Fruit fly (Drosophila melanogaster) whole organism, embryonic: Measurements from ENCODE around the gene CAH7.
A peak's percentile ranks its signal among the peaks of the same experiment; 100 is the strongest.

Experiments used
- Atf3 ChIP-seq: fragments of 200-800 bp; sonication (Bioruptor generic); optimal IDR thresholded peaks from 3 replicates; lab custom pipeline; 2016; ENCODE audit warnings: missing biosample characterization, missing genetic modification characterization
- Blimp-1 ChIP-seq: fragments of 200-800 bp; sonication (Bioruptor generic); optimal IDR thresholded peaks from 3 replicates; lab custom pipeline; 2018; ENCODE audit warnings: missing biosample characterization, missing genetic modification characterization, mild to moderate bottlenecking, moderate library complexity, missing genetic modification reagents
- CG10274 ChIP-seq: fragments of 200-800 bp; sonication (Bioruptor generic); optimal IDR thresholded peaks from 3 replicates; lab custom pipeline; 2017; ENCODE audit warnings: missing biosample characterization, mild to moderate bottlenecking, missing genetic modification characterization
- CG10543 ChIP-seq: fragments of 200-800 bp; sonication (Bioruptor generic); optimal IDR thresholded peaks from 3 replicates; lab custom pipeline; 2017; ENCODE audit warnings: missing biosample characterization, mild to moderate bottlenecking, missing genetic modification characterization, moderate library complexity
- CG12104 ChIP-seq: fragments of 200-800 bp; sonication (Bioruptor generic); optimal IDR thresholded peaks from 3 replicates; lab custom pipeline; 2016; ENCODE audit warnings: missing biosample characterization, missing genetic modification characterization
- CG1233 ChIP-seq: fragments of 200-800 bp; sonication (Bioruptor generic); optimal IDR thresholded peaks from 4 replicates; lab custom pipeline; 2018; ENCODE audit warnings: missing biosample characterization, mild to moderate bottlenecking, missing genetic modification characterization
- CG14860 ChIP-seq: fragments of 200-800 bp; sonication (Bioruptor generic); IDR thresholded peaks from 3 replicates; pipeline ENCODE4 v1.3.6; 2022; ENCODE audit warnings: missing biosample characterization, missing genetic modification characterization; ENCODE audit not compliant: partially characterized antibody
- CG16863 ChIP-seq: fragments of 200-800 bp; sonication (Bioruptor generic); optimal IDR thresholded peaks from 3 replicates; lab custom pipeline; 2016; ENCODE audit warnings: missing biosample characterization, missing genetic modification characterization
- CG2129 ChIP-seq: fragments of 200-800 bp; sonication (Bioruptor generic); IDR thresholded peaks from 2 replicates; pipeline ENCODE4 v1.3.6; 2022; ENCODE audit warnings: missing biosample characterization, missing genetic modification characterization; ENCODE audit not compliant: partially characterized antibody
- CG4854 ChIP-seq: fragments of 200-800 bp; sonication (Bioruptor generic); optimal IDR thresholded peaks from 2 replicates; lab custom pipeline; 2016; ENCODE audit warnings: missing biosample characterization, missing genetic modification characterization, inconsistent platforms
- CG6765 ChIP-seq: fragments of 200-800 bp; sonication (Bioruptor generic); optimal IDR thresholded peaks from 3 replicates; lab custom pipeline; 2017; ENCODE audit warnings: missing biosample characterization, mild to moderate bottlenecking, missing genetic modification characterization
- CG8359 ChIP-seq: fragments of 200-800 bp; sonication (Bioruptor generic); optimal IDR thresholded peaks from 2 replicates; lab custom pipeline; 2017; ENCODE audit warnings: missing biosample characterization, mild to moderate bottlenecking, missing genetic modification characterization, borderline replicate concordance
- CG9215 ChIP-seq: fragments of 200-800 bp; sonication (Bioruptor generic); IDR thresholded peaks from 2 replicates; pipeline ENCODE4 v1.3.6; 2022; ENCODE audit warnings: missing biosample characterization, missing genetic modification characterization
- ERR ChIP-seq: fragments of 200-800 bp; sonication (Bioruptor generic); optimal IDR thresholded peaks from 2 replicates; lab custom pipeline; 2016; ENCODE audit warnings: missing biosample characterization, missing genetic modification characterization
- HLH54F ChIP-seq: fragments of 200-800 bp; sonication (Bioruptor generic); optimal IDR thresholded peaks from 3 replicates; lab custom pipeline; 2016; ENCODE audit warnings: missing biosample characterization, missing genetic modification characterization
- HLHmδ ChIP-seq: fragments of 200-800 bp; sonication (Bioruptor generic); optimal IDR thresholded peaks from 2 replicates; lab custom pipeline; 2018; ENCODE audit warnings: missing biosample characterization, mild to moderate bottlenecking, missing genetic modification characterization, moderate library complexity
- Hmx ChIP-seq: fragments of 200-800 bp; sonication (Bioruptor generic); optimal IDR thresholded peaks from 2 replicates; lab custom pipeline; 2016; ENCODE audit warnings: missing biosample characterization, missing genetic modification characterization
- Max ChIP-seq: fragments of 200-800 bp; sonication (Bioruptor generic); optimal IDR thresholded peaks from 2 replicates; lab custom pipeline; 2016; ENCODE audit warnings: missing biosample characterization, mild to moderate bottlenecking, missing genetic modification characterization
- Pdp1 ChIP-seq, 2 experiments: fragments of 200-800 bp; sonication (Bioruptor generic); optimal IDR thresholded peaks; 3 replicates each; lab custom pipeline; 2016; ENCODE audit warnings: missing biosample characterization in 2 of 2, missing genetic modification characterization in 2 of 2, mild to moderate bottlenecking in 1 of 2, moderate library complexity in 1 of 2
- Ptx1 ChIP-seq: fragments of 200-800 bp; sonication (Bioruptor generic); IDR thresholded peaks from 2 replicates; pipeline ENCODE4 v1.3.6; 2022; ENCODE audit warnings: missing biosample characterization, missing genetic modification characterization
- TFAM ChIP-seq: fragments of 200-800 bp; sonication (Bioruptor generic); optimal IDR thresholded peaks from 2 replicates; lab custom pipeline; 2017; ENCODE audit warnings: missing biosample characterization, missing genetic modification characterization, inconsistent platforms
- ac ChIP-seq: fragments of 200-800 bp; sonication (Bioruptor generic); optimal IDR thresholded peaks from 3 replicates; lab custom pipeline; 2017; ENCODE audit warnings: missing biosample characterization, mild to moderate bottlenecking, missing genetic modification characterization
- aop ChIP-seq: fragments of 200-800 bp; sonication (Bioruptor generic); IDR thresholded peaks from 2 replicates; pipeline ENCODE4 v1.3.6; 2022; ENCODE audit warnings: missing biosample characterization, missing genetic modification characterization
- ara ChIP-seq: fragments of 200-800 bp; sonication (Bioruptor generic); IDR thresholded peaks from 2 replicates; pipeline ENCODE4 v1.3.6; 2022; ENCODE audit warnings: missing biosample characterization, missing genetic modification characterization
- bigmax ChIP-seq: fragments of 200-800 bp; sonication (Bioruptor generic); optimal IDR thresholded peaks from 2 replicates; lab custom pipeline; 2018; ENCODE audit warnings: missing biosample characterization, mild to moderate bottlenecking, missing genetic modification characterization
- danr ChIP-seq: fragments of 200-800 bp; sonication (Bioruptor generic); IDR thresholded peaks from 2 replicates; pipeline ENCODE4 v1.3.6; 2022; ENCODE audit warnings: missing biosample characterization, missing genetic modification characterization
- dm ChIP-seq: fragments of 200-800 bp; sonication (Bioruptor generic); optimal IDR thresholded peaks from 3 replicates; lab custom pipeline; 2016; ENCODE audit warnings: missing biosample characterization, missing genetic modification characterization
- dmrt99B ChIP-seq: fragments of 200-800 bp; sonication (Bioruptor generic); optimal IDR thresholded peaks from 2 replicates; lab custom pipeline; 2018; ENCODE audit warnings: missing biosample characterization, mild to moderate bottlenecking, missing genetic modification characterization, moderate library complexity
- dpn ChIP-seq, 2 experiments: fragments of 200-800 bp; sonication (Bioruptor generic); optimal IDR thresholded peaks; 3 replicates each; lab custom pipeline; 2016; ENCODE audit warnings: missing biosample characterization in 2 of 2, missing genetic modification characterization in 2 of 2
- ems ChIP-seq: fragments of 200-800 bp; sonication (Bioruptor generic); optimal IDR thresholded peaks from 3 replicates; lab custom pipeline; 2016; ENCODE audit warnings: missing biosample characterization, missing genetic modification characterization
- fd102C ChIP-seq: fragments of 200-800 bp; sonication (Bioruptor generic); optimal IDR thresholded peaks from 2 replicates; lab custom pipeline; 2018; ENCODE audit warnings: missing biosample characterization, mild to moderate bottlenecking, missing genetic modification characterization, moderate library complexity
- gfzf ChIP-seq: fragments of 200-800 bp; sonication (Bioruptor generic); optimal IDR thresholded peaks from 2 replicates; lab custom pipeline; 2016; ENCODE audit warnings: missing biosample characterization, mild to moderate bottlenecking, missing genetic modification characterization, moderate library complexity
- grn ChIP-seq: fragments of 200-800 bp; sonication (Bioruptor generic); optimal IDR thresholded peaks from 3 replicates; lab custom pipeline; 2017; ENCODE audit warnings: missing biosample characterization, missing genetic modification characterization
- gsb ChIP-seq: fragments of 200-800 bp; sonication (Bioruptor generic); IDR thresholded peaks from 2 replicates; pipeline ENCODE4 v1.3.6; 2022; ENCODE audit warnings: missing biosample characterization, missing genetic modification characterization
- h ChIP-seq: fragments of >200 bp; optimal IDR thresholded peaks from 2 replicates; lab custom pipeline; 2017
- hbn ChIP-seq: fragments of 200-800 bp; sonication (Bioruptor generic); IDR thresholded peaks from 2 replicates; pipeline ENCODE4 v1.3.6; 2022; ENCODE audit warnings: missing biosample characterization, missing genetic modification characterization; ENCODE audit not compliant: partially characterized antibody
- hkb ChIP-seq, 2 experiments: fragments of 200-800 bp in 1 of 2; fragments of >200 bp in 1 of 2; sonication (Bioruptor generic) in 1 of 2; IDR thresholded peaks in 1 of 2; optimal IDR thresholded peaks in 1 of 2; 2 replicates each; pipeline versions ENCODE4 v1.3.6 to Lab custom; 2017 to 2022; ENCODE audit warnings: missing biosample characterization in 1 of 2, missing genetic modification characterization in 1 of 2
- ind ChIP-seq: fragments of 200-800 bp; sonication (Bioruptor generic); optimal IDR thresholded peaks from 3 replicates; lab custom pipeline; 2016; ENCODE audit warnings: missing biosample characterization, missing genetic modification characterization
- insv ChIP-seq, 2 experiments: fragments of 200-800 bp; sonication (Bioruptor generic); optimal IDR thresholded peaks; 3 replicates each; lab custom pipeline; 2016 to 2018; ENCODE audit warnings: missing biosample characterization in 2 of 2, missing genetic modification characterization in 2 of 2
- jigr1 ChIP-seq: fragments of 200-800 bp; sonication (Bioruptor generic); IDR thresholded peaks from 3 replicates; pipeline ENCODE4 v1.3.6; 2022; ENCODE audit warnings: missing biosample characterization, missing genetic modification characterization
- lab ChIP-seq: fragments of 200-800 bp; sonication (Bioruptor generic); optimal IDR thresholded peaks from 3 replicates; lab custom pipeline; 2017; ENCODE audit warnings: missing biosample characterization, missing genetic modification characterization, mild to moderate bottlenecking, moderate library complexity, missing genetic modification reagents
- luna ChIP-seq: fragments of 200-800 bp; sonication (Bioruptor generic); optimal IDR thresholded peaks from 2 replicates; lab custom pipeline; 2016; ENCODE audit warnings: missing biosample characterization, missing genetic modification characterization
- nmo ChIP-seq: fragments of 200-800 bp; sonication (Bioruptor generic); optimal IDR thresholded peaks from 2 replicates; lab custom pipeline; 2018; ENCODE audit warnings: missing biosample characterization, mild to moderate bottlenecking, missing genetic modification characterization, moderate library complexity
- peb ChIP-seq: fragments of 200-800 bp; sonication (Bioruptor generic); IDR thresholded peaks from 2 replicates; pipeline ENCODE4 v1.3.6; 2022; ENCODE audit warnings: missing biosample characterization, missing genetic modification characterization
- repo ChIP-seq: fragments of 200-800 bp; sonication (Bioruptor generic); optimal IDR thresholded peaks from 2 replicates; lab custom pipeline; 2016; ENCODE audit warnings: missing biosample characterization, missing genetic modification characterization
- ro ChIP-seq: fragments of 200-800 bp; sonication (Bioruptor generic); IDR thresholded peaks from 2 replicates; pipeline ENCODE4 v1.3.6; 2022; ENCODE audit warnings: missing biosample characterization, missing genetic modification characterization
- ssp ChIP-seq: fragments of 200-800 bp; sonication (Bioruptor generic); IDR thresholded peaks from 2 replicates; pipeline ENCODE4 v1.3.6; 2022; ENCODE audit warnings: missing biosample characterization, missing genetic modification characterization
- tna ChIP-seq: fragments of 200-800 bp; sonication (Bioruptor generic); IDR thresholded peaks from 2 replicates; pipeline ENCODE4 v1.3.6; 2022; ENCODE audit warnings: missing biosample characterization, missing genetic modification characterization; ENCODE audit not compliant: partially characterized antibody
- tup ChIP-seq: fragments of 200-800 bp; sonication (Bioruptor generic); optimal IDR thresholded peaks from 2 replicates; lab custom pipeline; 2016; ENCODE audit warnings: missing biosample characterization, mild to moderate bottlenecking, missing genetic modification characterization, moderate library complexity

The CAH7 gene

DNA sequence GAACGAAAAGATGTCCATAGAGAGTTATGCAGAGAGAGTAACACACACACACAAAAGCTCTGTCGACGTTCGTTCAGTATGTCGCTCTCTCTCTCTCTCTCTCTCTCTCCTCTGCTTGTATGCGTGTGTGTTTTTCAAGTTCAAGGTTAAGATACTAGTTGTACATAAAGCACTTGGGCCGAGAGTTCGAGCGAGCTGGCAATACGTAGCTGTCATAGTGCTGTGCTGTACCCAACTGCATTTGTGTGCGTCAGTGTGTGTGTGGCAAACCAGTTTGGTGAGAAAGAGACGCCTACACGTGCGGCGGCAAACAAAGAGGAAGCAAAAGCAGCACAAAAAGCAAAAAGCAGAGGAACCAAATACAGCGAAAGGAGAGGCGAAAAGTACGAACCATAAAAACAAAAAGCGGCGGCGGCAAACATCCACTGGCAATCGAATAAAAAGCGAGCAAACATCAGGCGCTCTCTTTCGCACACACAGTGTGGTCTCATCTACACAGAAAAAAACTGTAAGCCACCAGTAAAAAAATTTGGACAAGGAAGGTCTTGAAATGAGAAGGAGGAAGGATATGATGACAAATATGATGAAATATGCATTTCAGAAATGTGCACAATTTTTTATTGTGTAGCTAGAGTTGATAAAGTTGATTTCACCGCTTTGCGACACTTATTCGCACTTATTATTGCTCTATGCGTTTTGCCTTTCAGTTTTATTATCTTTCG, 24.7 kb upstream of the CAH7 start (continued):
- TF ChIP-seq jigr1 (GFP tag; lab: Robert Waterston, UW) = no peak
- peak; percentile 59 for TF ChIP-seq gsb (GFP tag; lab: Robert Waterston, UW)
- no peak for TF ChIP-seq CG10274 (GFP tag; lab: Kevin White, UChicago)
- TF ChIP-seq lab (GFP tag; lab: Kevin White, UChicago) = peak; percentile 79
- TF ChIP-seq nmo (GFP tag; lab: Kevin White, UChicago) = peak; percentile 35
- no peak for TF ChIP-seq fd102C (GFP tag; lab: Kevin White, UChicago)
- TF ChIP-seq ind (GFP tag; lab: Kevin White, UChicago) = peak; percentile 83
- TF ChIP-seq grn (GFP tag; lab: Kevin White, UChicago) = no peak
- peak; percentile 45 for TF ChIP-seq CG4854 (GFP tag; lab: Kevin White, UChicago)
- TF ChIP-seq peb (GFP tag; lab: Robert Waterston, UW) = 0 out of 2 replicates have a peak, but pooled peaks have one; percentile 11
- no peak for TF ChIP-seq ac (GFP tag; lab: Kevin White, UChicago)
- peak; percentile 65 for TF ChIP-seq HLH54F (GFP tag; lab: Kevin White, UChicago)
- TF ChIP-seq HLHmδ = no peak
- no peak for TF ChIP-seq CG2129 (GFP tag; lab: Robert Waterston, UW)
- TF ChIP-seq Pdp1 (GFP tag; optimal IDR thresholded peaks at IDR 0.05; lab: Kevin White, UChicago) = peak; percentile 62 to 79
- peak; percentile 29 for TF ChIP-seq CG1233
- TF ChIP-seq CG16863 (GFP tag; lab: Kevin White, UChicago) = peak; percentile 55
- TF ChIP-seq Max = peak; percentile 50
- TF ChIP-seq repo (GFP tag; lab: Kevin White, UChicago) = peak; percentile 49
- TF ChIP-seq ems (GFP tag; lab: Kevin White, UChicago) = peak; percentile 44
- peak; percentile 11 for TF ChIP-seq Blimp-1 (GFP tag; lab: Kevin White, UChicago)
- no peak for TF ChIP-seq CG10543 (GFP tag; lab: Kevin White, UChicago)
- TF ChIP-seq aop (GFP tag; lab: Robert Waterston, UW) = 0 out of 2 replicates have a peak, but pooled peaks have one; percentile 18
- 0 out of 2 replicates have a peak, but pooled peaks have one; percentile 9 for TF ChIP-seq danr (GFP tag; lab: Robert Waterston, UW)
- TF ChIP-seq ro (GFP tag; lab: Robert Waterston, UW) = no peak
- TF ChIP-seq insv (GFP tag; optimal IDR thresholded peaks at IDR 0.05; lab: Kevin White, UChicago) = no peak
- peak; percentile 40; the same call in 1 of the 2 replicates for TF ChIP-seq ara (GFP tag; lab: Robert Waterston, UW)
- no peak for TF ChIP-seq CG12104 (GFP tag; lab: Kevin White, UChicago)
- no peak for TF ChIP-seq CG6765 (GFP tag; lab: Kevin White, UChicago)
- TF ChIP-seq Ptx1 (GFP tag; lab: Robert Waterston, UW) = peak; percentile 75
- TF ChIP-seq tup = no peak
- TF ChIP-seq Atf3 = peak; percentile 6
- TF ChIP-seq dm = peak; percentile 32
- no peak for TF ChIP-seq TFAM (GFP tag; lab: Kevin White, UChicago)
- TF ChIP-seq h (lab: Kevin White, UChicago) = no peak
- no peak for TF ChIP-seq CG14860 (GFP tag; lab: Robert Waterston, UW)
- no peak for TF ChIP-seq hkb (optimal IDR thresholded peaks at IDR 0.05; lab: Kevin White, UChicago)
- TF ChIP-seq hkb (GFP tag; IDR thresholded peaks at IDR 0.05; lab: Robert Waterston, UW) = peak; percentile 58
- no peak for TF ChIP-seq gfzf
- TF ChIP-seq tna (GFP tag; lab: Robert Waterston, UW) = no peak
- no peak for TF ChIP-seq bigmax (GFP tag; lab: Kevin White, UChicago)
- no peak for TF ChIP-seq CG8359 (GFP tag; lab: Kevin White, UChicago)
- peak; percentile 68 for TF ChIP-seq dmrt99B (tag; lab: Kevin White, UChicago)
- TF ChIP-seq ssp (GFP tag; lab: Robert Waterston, UW) = peak; percentile 40; the same call in 1 of the 2 replicates
- TF ChIP-seq hbn (GFP tag; lab: Robert Waterston, UW) = no peak
- peak; percentile 35 for TF ChIP-seq luna (GFP tag; lab: Kevin White, UChicago)
- TF ChIP-seq Hmx = no peak
- TF ChIP-seq CG9215 = no peak
- peak; percentile 50 for TF ChIP-seq ERR (GFP tag; lab: Kevin White, UChicago)
- TF ChIP-seq dpn (GFP tag; optimal IDR thresholded peaks at IDR 0.05; lab: Kevin White, UChicago) = peak; percentile 71 to 82
